Fruit fly (Drosophila melanogaster) whole organism, adult: ENCODE data around the gene Pburs.
A peak's percentile ranks its signal among the peaks of the same experiment; 100 is the strongest.

Experiments
- CG11617 ChIP-seq: fragments of 200-800 bp; sonication (Bioruptor generic); optimal IDR thresholded peaks from 2 replicates; lab custom pipeline; 2017; ENCODE audit warnings: mild to moderate bottlenecking, missing biosample characterization, missing genetic modification reagents, missing genetic modification characterization
- CG12768 ChIP-seq: fragments of 200-800 bp; sonication (Bioruptor generic); optimal IDR thresholded peaks from 2 replicates; lab custom pipeline; 2017; ENCODE audit warnings: missing biosample characterization, missing genetic modification characterization, mild to moderate bottlenecking, moderate library complexity, missing genetic modification reagents
- CG14711 ChIP-seq: fragments of 200-800 bp; sonication (Bioruptor generic); optimal IDR thresholded peaks from 2 replicates; lab custom pipeline; 2018; ENCODE audit warnings: missing biosample characterization, mild to moderate bottlenecking, missing genetic modification characterization, moderate library complexity
- CG1620 ChIP-seq: fragments of 200-800 bp; sonication (Bioruptor generic); optimal IDR thresholded peaks from 2 replicates; lab custom pipeline; 2016; ENCODE audit warnings: missing biosample characterization, missing genetic modification characterization
- CG33017 ChIP-seq: fragments of 200-800 bp; sonication (Bioruptor generic); optimal IDR thresholded peaks from 2 replicates; lab custom pipeline; 2018; ENCODE audit warnings: missing biosample characterization, mild to moderate bottlenecking, missing genetic modification characterization, moderate library complexity
- CG5204 ChIP-seq: fragments of 200-800 bp; sonication (Bioruptor generic); optimal IDR thresholded peaks from 2 replicates; lab custom pipeline; 2016; ENCODE audit warnings: missing biosample characterization, missing genetic modification characterization
- CG7045 ChIP-seq: fragments of 200-800 bp; sonication (Bioruptor generic); optimal IDR thresholded peaks from 2 replicates; lab custom pipeline; 2017; ENCODE audit warnings: missing biosample characterization, mild to moderate bottlenecking, missing genetic modification characterization
- CG7101 ChIP-seq: fragments of 200-800 bp; sonication (Bioruptor generic); optimal IDR thresholded peaks from 2 replicates; lab custom pipeline; 2018; ENCODE audit warnings: missing biosample characterization, mild to moderate bottlenecking, missing genetic modification characterization, moderate library complexity
- Clk ChIP-seq: fragments of 200-800 bp; sonication (Bioruptor generic); optimal IDR thresholded peaks from 2 replicates; lab custom pipeline; 2017; ENCODE audit warnings: missing biosample characterization, missing genetic modification characterization
- Crg-1 ChIP-seq: fragments of 200-800 bp; sonication (Bioruptor generic); optimal IDR thresholded peaks from 2 replicates; lab custom pipeline; 2016; ENCODE audit warnings: missing biosample characterization, missing genetic modification characterization
- Hr96 ChIP-seq: fragments of 200-800 bp; sonication (Bioruptor generic); optimal IDR thresholded peaks from 2 replicates; lab custom pipeline; 2016; ENCODE audit warnings: missing biosample characterization, missing genetic modification characterization
- Mnt ChIP-seq: fragments of 200-800 bp; sonication (Bioruptor generic); optimal IDR thresholded peaks from 2 replicates; lab custom pipeline; 2016; ENCODE audit warnings: missing biosample characterization, mild to moderate bottlenecking, missing genetic modification characterization
- bab1 ChIP-seq: fragments of 200-800 bp; sonication (Bioruptor generic); optimal IDR thresholded peaks from 3 replicates; lab custom pipeline; 2019; ENCODE audit warnings: missing biosample characterization, mild to moderate bottlenecking, missing genetic modification characterization, moderate library complexity
- cic ChIP-seq: fragments of 200-800 bp; sonication (Bioruptor generic); optimal IDR thresholded peaks from 2 replicates; lab custom pipeline; 2017; ENCODE audit warnings: missing biosample characterization, mild to moderate bottlenecking, missing genetic modification characterization, moderate library complexity
- cnc ChIP-seq, 2 experiments: fragments of >200 bp; optimal IDR thresholded peaks; 2 replicates each; lab custom pipeline; 2017
- kay ChIP-seq: fragments of 200-800 bp; sonication (Bioruptor generic); peaks from one replicate; lab custom pipeline; 2016; ENCODE audit warnings: missing biosample characterization, missing genetic modification characterization, borderline replicate concordance
- ovo ChIP-seq: fragments of 200-800 bp; sonication (Bioruptor generic); optimal IDR thresholded peaks from 2 replicates; lab custom pipeline; 2016; ENCODE audit warnings: missing biosample characterization, missing genetic modification characterization
- pad ChIP-seq: fragments of 200-800 bp; sonication (Bioruptor generic); optimal IDR thresholded peaks from 3 replicates; lab custom pipeline; 2017; ENCODE audit warnings: missing biosample characterization, missing genetic modification characterization, mild to moderate bottlenecking, moderate library complexity, missing genetic modification reagents
- tj ChIP-seq: fragments of 200-800 bp; sonication (Bioruptor generic); optimal IDR thresholded peaks from 3 replicates; lab custom pipeline; 2017; ENCODE audit warnings: missing biosample characterization, mild to moderate bottlenecking, missing genetic modification characterization, moderate library complexity
- toe ChIP-seq: fragments of 200-800 bp; sonication (Bioruptor generic); optimal IDR thresholded peaks from 2 replicates; lab custom pipeline; 2016; ENCODE audit warnings: missing biosample characterization, missing genetic modification characterization

The Pburs gene

dm6 chr2L:14440908-14441307 is 23.8 kb upstream of the Pburs start:
- TF ChIP-seq kay (GFP tag; lab: Kevin White, UChicago) (no peak), tj (peak; percentile 20)

- TF ChIP-seq CG1620 (GFP tag; lab: Kevin White, UChicago), result no peak
- TF ChIP-seq CG14711, result no peak
- TF ChIP-seq CG33017 (tag; lab: Kevin White, UChicago), result no peak
- TF ChIP-seq Hr96 (GFP tag; lab: Kevin White, UChicago), result no peak
- TF ChIP-seq CG7045 (GFP tag; lab: Kevin White, UChicago), result no peak
- TF ChIP-seq Crg-1 (GFP tag; lab: Kevin White, UChicago), result no peak
- no peak for TF ChIP-seq CG5204 (GFP tag; lab: Kevin White, UChicago)
- TF ChIP-seq Mnt (GFP tag; lab: Kevin White, UChicago), result no peak
- TF ChIP-seq bab1 (GFP tag; lab: Kevin White, UChicago), result no peak
- TF ChIP-seq ovo, result no peak
These were observed 21.7 kb upstream of the Pburs start for dm6 chr2L:14438827-14439226.

- no peak for TF ChIP-seq CG12768 (GFP tag; lab: Kevin White, UChicago)
- TF ChIP-seq cic (GFP tag; lab: Kevin White, UChicago), result no peak
- no peak for TF ChIP-seq kay (GFP tag; lab: Kevin White, UChicago)
- no peak for TF ChIP-seq CG11617
- no peak for TF ChIP-seq bab1 (GFP tag; lab: Kevin White, UChicago)
- TF ChIP-seq CG33017 (tag; lab: Kevin White, UChicago), result no peak
- TF ChIP-seq ovo, result no peak
- TF ChIP-seq CG14711, result no peak
- TF ChIP-seq CG7101, result no peak
- TF ChIP-seq Mnt (GFP tag; lab: Kevin White, UChicago), result no peak
- TF ChIP-seq Clk (GFP tag; lab: Kevin White, UChicago), result no peak
- no peak for TF ChIP-seq toe (GFP tag; lab: Kevin White, UChicago)
- no peak for TF ChIP-seq pad (GFP tag; lab: Kevin White, UChicago)
- no peak for TF ChIP-seq tj
These were observed 18.9 kb upstream of the Pburs start for dm6 chr2L:14435866-14436626.

- TF ChIP-seq Mnt (GFP tag; lab: Kevin White, UChicago) (no peak), cnc (optimal IDR thresholded peaks at IDR 0.05; lab: Kevin White, UChicago) (no peak), cic (GFP tag; lab: Kevin White, UChicago) (no peak), CG12768 (GFP tag; lab: Kevin White, UChicago) (no peak), Hr96 (GFP tag; lab: Kevin White, UChicago) (no peak), CG5204 (GFP tag; lab: Kevin White, UChicago) (no peak), bab1 (GFP tag; lab: Kevin White, UChicago) (no peak), kay (GFP tag; lab: Kevin White, UChicago) (no peak), Crg-1 (GFP tag; lab: Kevin White, UChicago) (no peak), toe (GFP tag; lab: Kevin White, UChicago) (no peak)
These were observed 17.3 kb upstream of the Pburs start for dm6 chr2L:14434475-14434874.

dm6 chr2L:14432410-14433340 is 15.5 kb upstream of the Pburs start:
- TF ChIP-seq Crg-1 (GFP tag; lab: Kevin White, UChicago) (no peak), toe (GFP tag; lab: Kevin White, UChicago) (no peak), cic (GFP tag; lab: Kevin White, UChicago) (no peak), kay (GFP tag; lab: Kevin White, UChicago) (no peak), CG5204 (GFP tag; lab: Kevin White, UChicago) (no peak), CG12768 (GFP tag; lab: Kevin White, UChicago) (no peak), Clk (GFP tag; lab: Kevin White, UChicago) (no peak), Hr96 (GFP tag; lab: Kevin White, UChicago) (no peak), tj (no peak), cnc (optimal IDR thresholded peaks at IDR 0.05; lab: Kevin White, UChicago) (no peak)

- no peak for TF ChIP-seq CG7101
- TF ChIP-seq cic (GFP tag; lab: Kevin White, UChicago), result no peak
- no peak for TF ChIP-seq Mnt (GFP tag; lab: Kevin White, UChicago)
- TF ChIP-seq CG5204 (GFP tag; lab: Kevin White, UChicago), result no peak
- no peak for TF ChIP-seq Crg-1 (GFP tag; lab: Kevin White, UChicago)
- TF ChIP-seq Clk (GFP tag; lab: Kevin White, UChicago), result no peak
These were observed 14.3 kb upstream of the Pburs start for dm6 chr2L:14431421-14431820.
